Fruit fly (Drosophila melanogaster) whole organism, prepupa: ENCODE results near the gene CG17666.

Experiments
- CG10631 ChIP-seq: fragments of 200-800 bp; sonication (Bioruptor generic); optimal IDR thresholded peaks from 2 replicates; lab custom pipeline; 2016; ENCODE audit warnings: missing biosample characterization, missing genetic modification characterization
- CG11294 ChIP-seq: fragments of 200-800 bp; sonication (Bioruptor generic); IDR thresholded peaks from 2 replicates; pipeline ENCODE4 v1.3.6; 2022; ENCODE audit warnings: missing biosample characterization, missing genetic modification characterization
- CG11762 ChIP-seq: fragments of 200-800 bp; sonication (Bioruptor generic); optimal IDR thresholded peaks from 3 replicates; lab custom pipeline; 2016; ENCODE audit warnings: missing biosample characterization, missing genetic modification characterization; ENCODE audit not compliant: insufficient read depth
- CG11902 ChIP-seq: fragments of 200-800 bp; sonication (Bioruptor generic); optimal IDR thresholded peaks from 3 replicates; lab custom pipeline; 2016; ENCODE audit warnings: missing biosample characterization, missing genetic modification characterization
- CG15336 ChIP-seq: fragments of 200-800 bp; sonication (Bioruptor generic); IDR thresholded peaks from 2 replicates; pipeline ENCODE4 v1.3.6; 2022; ENCODE audit warnings: missing biosample characterization, missing genetic modification characterization
- CG1621 ChIP-seq: fragments of 200-800 bp; sonication (Bioruptor generic); optimal IDR thresholded peaks from 3 replicates; lab custom pipeline; 2018; ENCODE audit warnings: missing biosample characterization, mild to moderate bottlenecking, missing genetic modification characterization
- CG16779 ChIP-seq: fragments of 200-800 bp; sonication (Bioruptor generic); optimal IDR thresholded peaks from 3 replicates; lab custom pipeline; 2017; ENCODE audit warnings: missing biosample characterization, mild to moderate bottlenecking, missing genetic modification characterization
- CG3032 ChIP-seq: fragments of 200-800 bp; optimal IDR thresholded peaks from 2 replicates; lab custom pipeline; 2019; ENCODE audit warnings: missing biosample characterization, mild to moderate bottlenecking, missing genetic modification characterization, moderate library complexity
- CG31627 ChIP-seq: fragments of 200-800 bp; sonication (Bioruptor generic); optimal IDR thresholded peaks from 3 replicates; lab custom pipeline; 2016; ENCODE audit warnings: missing biosample characterization, missing genetic modification characterization
- CG32006 ChIP-seq: fragments of 200-800 bp; sonication (Bioruptor generic); optimal IDR thresholded peaks from 3 replicates; lab custom pipeline; 2017; ENCODE audit warnings: missing biosample characterization, mild to moderate bottlenecking, missing genetic modification characterization
- CG3919 ChIP-seq: fragments of 200-800 bp; sonication (Bioruptor generic); optimal IDR thresholded peaks from 3 replicates; lab custom pipeline; 2016; ENCODE audit warnings: missing biosample characterization, missing genetic modification characterization
- CG6276 ChIP-seq: fragments of 200-800 bp; sonication (Bioruptor generic); optimal IDR thresholded peaks from 2 replicates; lab custom pipeline; 2017; ENCODE audit warnings: missing biosample characterization, mild to moderate bottlenecking, missing genetic modification characterization
- CG6792 ChIP-seq: fragments of 200-800 bp; sonication (Bioruptor generic); optimal IDR thresholded peaks from 3 replicates; lab custom pipeline; 2016; ENCODE audit warnings: missing biosample characterization, missing genetic modification characterization
- CG7368 ChIP-seq: fragments of 200-800 bp; sonication (Bioruptor generic); optimal IDR thresholded peaks from 3 replicates; lab custom pipeline; 2016; ENCODE audit warnings: missing biosample characterization, missing genetic modification characterization
- CG8119 ChIP-seq: fragments of 200-800 bp; sonication (Bioruptor generic); IDR thresholded peaks from 3 replicates; pipeline ENCODE4 v1.3.6; 2022; ENCODE audit warnings: missing biosample characterization, missing genetic modification characterization
- CG8319 ChIP-seq: fragments of 200-800 bp; sonication (Bioruptor generic); optimal IDR thresholded peaks from 3 replicates; lab custom pipeline; 2016; ENCODE audit warnings: missing biosample characterization, missing genetic modification characterization
- CG8632 ChIP-seq: fragments of 200-800 bp; sonication (Bioruptor generic); optimal IDR thresholded peaks from 3 replicates; lab custom pipeline; 2016; ENCODE audit warnings: missing biosample characterization, missing genetic modification characterization
- Eip75B ChIP-seq: fragments of 200-800 bp; sonication (Bioruptor generic); optimal IDR thresholded peaks from 3 replicates; lab custom pipeline; 2016; ENCODE audit warnings: missing biosample characterization, missing genetic modification characterization
- Eip78C ChIP-seq: fragments of 200-800 bp; sonication (Bioruptor generic); peaks from one replicate; lab custom pipeline; 2016; ENCODE audit warnings: missing biosample characterization, missing genetic modification characterization
- Eip93F ChIP-seq: fragments of 200-800 bp; sonication (Bioruptor generic); optimal IDR thresholded peaks from 2 replicates; lab custom pipeline; 2016; ENCODE audit warnings: missing biosample characterization, mild to moderate bottlenecking, missing genetic modification characterization
- Ets96B ChIP-seq: fragments of 200-800 bp; optimal IDR thresholded peaks from 2 replicates; lab custom pipeline; 2019; ENCODE audit warnings: missing biosample characterization, mild to moderate bottlenecking, missing genetic modification characterization, moderate library complexity
- Hr38 ChIP-seq: sonication (Bioruptor generic); optimal IDR thresholded peaks from 2 replicates; lab custom pipeline; 2016; ENCODE audit warnings: missing biosample characterization, missing genetic modification characterization
- Lpt ChIP-seq: fragments of 200-800 bp; sonication (Bioruptor generic); optimal IDR thresholded peaks from 3 replicates; lab custom pipeline; 2016; ENCODE audit warnings: missing biosample characterization, missing genetic modification characterization
- Met ChIP-seq: fragments of 200-800 bp; sonication (Bioruptor generic); optimal IDR thresholded peaks from 3 replicates; lab custom pipeline; 2016; ENCODE audit warnings: missing biosample characterization, missing genetic modification characterization
- OdsH ChIP-seq: fragments of 200-800 bp; sonication (Bioruptor generic); optimal IDR thresholded peaks from 3 replicates; lab custom pipeline; 2016; ENCODE audit warnings: missing biosample characterization, missing genetic modification characterization
- Smox ChIP-seq: fragments of 200-800 bp; sonication (Bioruptor generic); optimal IDR thresholded peaks from 3 replicates; lab custom pipeline; 2016; ENCODE audit warnings: missing biosample characterization, missing genetic modification characterization
- Sox102F ChIP-seq: fragments of 200-800 bp; sonication (Bioruptor generic); optimal IDR thresholded peaks from 2 replicates; lab custom pipeline; 2016; ENCODE audit warnings: missing biosample characterization, mild to moderate bottlenecking, missing genetic modification characterization
- Sox15 ChIP-seq: fragments of 200-800 bp; sonication (Bioruptor generic); optimal IDR thresholded peaks from 3 replicates; lab custom pipeline; 2016; ENCODE audit warnings: missing biosample characterization, missing genetic modification characterization
- achi ChIP-seq: fragments of 200-800 bp; sonication (Bioruptor generic); optimal IDR thresholded peaks from 3 replicates; lab custom pipeline; 2016; ENCODE audit warnings: missing biosample characterization, missing genetic modification characterization
- acj6 ChIP-seq: fragments of 200-800 bp; sonication (Bioruptor generic); optimal IDR thresholded peaks from 3 replicates; lab custom pipeline; 2016; ENCODE audit warnings: missing biosample characterization, missing genetic modification characterization
- cyc ChIP-seq: fragments of 200-800 bp; sonication (Bioruptor generic); optimal IDR thresholded peaks from 3 replicates; lab custom pipeline; 2016; ENCODE audit warnings: missing biosample characterization, missing genetic modification characterization
- dac ChIP-seq: fragments of 200-800 bp; sonication (Bioruptor generic); optimal IDR thresholded peaks from 2 replicates; lab custom pipeline; 2017; ENCODE audit warnings: missing biosample characterization, mild to moderate bottlenecking, missing genetic modification characterization
- eg ChIP-seq: fragments of 200-800 bp; sonication (Bioruptor generic); IDR thresholded peaks from 3 replicates; pipeline ENCODE4 v1.3.6; 2022; ENCODE audit warnings: missing biosample characterization, missing genetic modification characterization
- esn ChIP-seq: fragments of 200-800 bp; sonication (Bioruptor generic); optimal IDR thresholded peaks from 2 replicates; lab custom pipeline; 2016; ENCODE audit warnings: missing biosample characterization, mild to moderate bottlenecking, missing genetic modification characterization, moderate library complexity
- fd59A ChIP-seq: fragments of 200-800 bp; sonication (Bioruptor generic); optimal IDR thresholded peaks from 2 replicates; lab custom pipeline; 2017; ENCODE audit warnings: missing biosample characterization, mild to moderate bottlenecking, missing genetic modification characterization, missing genetic modification reagents
- fd85E ChIP-seq: fragments of 200-800 bp; sonication (Bioruptor generic); optimal IDR thresholded peaks from 3 replicates; lab custom pipeline; 2016; ENCODE audit warnings: missing biosample characterization, missing genetic modification characterization
- fkh ChIP-seq: fragments of 200-800 bp; sonication (Bioruptor generic); optimal IDR thresholded peaks from 3 replicates; lab custom pipeline; 2017; ENCODE audit warnings: missing biosample characterization, mild to moderate bottlenecking, missing genetic modification characterization, moderate library complexity
- lz ChIP-seq: fragments of 200-800 bp; sonication (Bioruptor generic); optimal IDR thresholded peaks from 3 replicates; lab custom pipeline; 2016; ENCODE audit warnings: missing biosample characterization, missing genetic modification characterization
- pdm3 ChIP-seq: fragments of 200-800 bp; sonication (Bioruptor generic); optimal IDR thresholded peaks from 3 replicates; lab custom pipeline; 2016; ENCODE audit warnings: missing biosample characterization, missing genetic modification characterization
- salr ChIP-seq, 2 experiments: fragments of 200-800 bp; sonication (Bioruptor generic); optimal IDR thresholded peaks; 3 replicates each; lab custom pipeline; 2016 to 2018; ENCODE audit warnings: missing biosample characterization in 2 of 2, missing genetic modification characterization in 2 of 2, mild to moderate bottlenecking in 1 of 2
- topi ChIP-seq: fragments of 200-800 bp; sonication (Bioruptor generic); optimal IDR thresholded peaks from 3 replicates; lab custom pipeline; 2016; ENCODE audit warnings: missing biosample characterization, missing genetic modification characterization
- vri ChIP-seq: fragments of 200-800 bp; sonication (Bioruptor generic); optimal IDR thresholded peaks from 3 replicates; lab custom pipeline; 2016; ENCODE audit warnings: missing biosample characterization, mild to moderate bottlenecking, missing genetic modification characterization

CG17666 gene

DNA sequence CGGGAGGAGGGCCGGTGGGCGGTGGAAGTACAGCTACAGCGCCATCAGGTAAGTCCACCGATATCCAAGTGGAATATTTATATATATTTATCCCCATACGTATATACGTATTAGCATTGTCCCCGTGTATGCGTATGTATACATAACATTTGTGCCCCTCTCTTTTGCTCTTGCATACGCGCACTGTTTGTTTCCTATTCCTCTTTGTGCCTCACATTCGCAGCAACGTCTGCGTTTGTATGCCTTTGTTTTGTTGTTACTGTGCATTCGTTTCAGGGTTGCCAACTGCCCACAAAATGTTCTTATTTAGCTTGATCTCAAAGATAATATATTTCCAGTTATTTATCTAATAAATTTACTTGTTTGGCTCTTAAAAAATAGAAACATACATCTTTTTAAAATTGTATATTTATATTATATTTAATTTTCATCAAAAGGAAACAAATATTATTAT is 25.2 kb downstream of the CG17666 start (continued):
- TF ChIP-seq achi (GFP tag; lab: Kevin White, UChicago), result peak; percentile 67
- peak; percentile 54 for TF ChIP-seq topi (GFP tag; lab: Kevin White, UChicago)
- no peak for TF ChIP-seq dac
- no peak for TF ChIP-seq fd59A (GFP tag; lab: Kevin White, UChicago)
- peak; percentile 86 for TF ChIP-seq Eip78C (GFP tag; lab: Kevin White, UChicago)
- peak; percentile 50 for TF ChIP-seq Eip93F
- peak; percentile 30 for TF ChIP-seq lz
- peak; percentile 57 for TF ChIP-seq CG7368 (GFP tag; lab: Kevin White, UChicago)
- TF ChIP-seq acj6 (GFP tag; lab: Kevin White, UChicago), result peak; percentile 54
- peak; percentile 71 for TF ChIP-seq Sox102F (GFP tag; lab: Kevin White, UChicago)
- TF ChIP-seq CG16779 (tag; lab: Kevin White, UChicago), result peak; percentile 16
- TF ChIP-seq CG3919 (GFP tag; lab: Kevin White, UChicago), result no peak
- TF ChIP-seq cyc, result peak; percentile 33
- TF ChIP-seq salr (GFP tag; optimal IDR thresholded peaks at IDR 0.05; lab: Kevin White, UChicago), result no peak
- TF ChIP-seq Smox (GFP tag; lab: Kevin White, UChicago), result no peak
- TF ChIP-seq CG10631 (GFP tag; lab: Kevin White, UChicago), result peak; percentile 56
- TF ChIP-seq CG6792, result peak; percentile 57
- no peak for TF ChIP-seq fkh (GFP tag; lab: Kevin White, UChicago)
- TF ChIP-seq CG8632 (GFP tag; lab: Kevin White, UChicago), result peak; percentile 67
- no peak for TF ChIP-seq CG6276 (GFP tag; lab: Kevin White, UChicago)
- peak; percentile 43 for TF ChIP-seq Lpt
- peak; percentile 59 for TF ChIP-seq Ets96B (tag; lab: Kevin White, UChicago)
- TF ChIP-seq Eip75B (GFP tag; lab: Kevin White, UChicago), result peak; percentile 34
- no peak for TF ChIP-seq CG32006
- TF ChIP-seq CG1621 (tag; lab: Kevin White, UChicago), result no peak
- peak; percentile 55 for TF ChIP-seq OdsH
- no peak for TF ChIP-seq CG8319 (GFP tag; lab: Kevin White, UChicago)
- no peak for TF ChIP-seq Sox15 (GFP tag; lab: Kevin White, UChicago)
- TF ChIP-seq CG11902 (GFP tag; lab: Kevin White, UChicago), result no peak
- TF ChIP-seq CG11294 (GFP tag; lab: Robert Waterston, UW), result no peak
- peak; percentile 56 for TF ChIP-seq Met (GFP tag; lab: Kevin White, UChicago)
- peak; percentile 60 for TF ChIP-seq esn (GFP tag; lab: Kevin White, UChicago)
- peak; percentile 51 for TF ChIP-seq fd85E (GFP tag; lab: Kevin White, UChicago)
- TF ChIP-seq Hr38 (GFP tag; lab: Kevin White, UChicago), result no peak
- TF ChIP-seq vri (GFP tag; lab: Kevin White, UChicago), result no peak
- TF ChIP-seq pdm3 (GFP tag; lab: Kevin White, UChicago), result no peak

DNA sequence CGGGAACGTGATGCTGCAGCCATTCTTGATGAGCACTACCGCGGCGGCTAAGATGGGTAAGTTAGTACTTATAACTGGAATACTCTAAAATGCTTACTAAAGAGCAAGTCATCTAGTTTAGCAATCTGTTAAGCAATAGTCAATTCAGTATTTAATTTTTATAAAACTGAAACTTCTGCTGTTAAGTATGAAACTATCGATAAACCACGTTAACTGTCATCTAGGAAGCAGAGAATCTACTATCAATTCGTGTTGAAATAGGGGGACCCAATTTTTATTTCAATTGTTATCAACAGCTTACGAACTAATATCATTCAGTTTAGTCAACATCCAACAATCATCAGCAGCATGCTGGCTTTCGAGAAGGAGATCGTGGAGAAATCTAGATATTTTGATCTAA is 27.3 kb downstream of the CG17666 start, which contains the start of gene CG32110:
CG32110 (plus strand) TSS at position 301 of the 400 bp plus-strand sequence.
- no peak for TF ChIP-seq CG31627 (GFP tag; lab: Kevin White, UChicago)

DNA sequence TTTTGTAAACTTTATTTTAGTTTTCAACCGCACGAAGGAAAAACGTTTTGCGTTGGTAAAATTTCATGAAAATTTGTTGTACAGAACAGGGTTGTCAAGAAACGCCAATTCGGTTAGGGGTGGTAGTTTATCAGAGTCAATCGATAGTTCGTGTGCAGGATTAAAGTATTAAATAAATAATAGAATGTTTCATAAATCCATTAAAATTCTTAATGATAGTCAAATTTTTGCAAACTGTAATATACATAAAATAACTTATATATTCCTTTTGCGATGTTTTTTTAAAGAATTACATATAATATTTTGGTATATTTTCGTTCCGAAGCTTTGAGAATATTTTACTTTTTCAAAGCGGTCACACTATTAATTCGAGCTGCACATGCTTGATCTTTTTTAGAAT is 32.8 kb downstream of the CG17666 start, which contains the start of the genes Sf3a2 and CG42588:
Sf3a2 (minus strand) TSS at position 113 of the 400 bp plus-strand sequence.
CG42588 (plus strand) TSS at position 348 of the 400 bp plus-strand sequence.
- no peak for TF ChIP-seq eg
- peak; percentile 52 for TF ChIP-seq esn (GFP tag; lab: Kevin White, UChicago)
- TF ChIP-seq lz, result peak; percentile 50
- TF ChIP-seq CG15336, result 0 out of 2 replicates have a peak, but pooled peaks have one; percentile 20
- TF ChIP-seq CG3032 (tag; lab: Kevin White, UChicago), result peak; percentile 58
- TF ChIP-seq CG8119 (GFP tag; lab: Robert Waterston, UW), result no peak
- TF ChIP-seq CG31627 (GFP tag; lab: Kevin White, UChicago), result peak; percentile 60
- peak; percentile 6 for TF ChIP-seq CG11762 (GFP tag; lab: Kevin White, UChicago)
- peak; percentile 28 for TF ChIP-seq CG11902 (GFP tag; lab: Kevin White, UChicago)
- TF ChIP-seq CG32006, result no peak
- peak; percentile 39 for TF ChIP-seq Sox15 (GFP tag; lab: Kevin White, UChicago)
